Worm (Caenorhabditis elegans) whole organism, young adult: ENCODE measurements around the gene F47B8.14.

Experiments used
- B0261.1 ChIP-seq: sonication (generic microtip); optimal IDR thresholded peaks from 2 replicates; lab custom pipeline; 2016; ENCODE audit warnings: mild to moderate bottlenecking, missing genetic modification characterization, moderate library complexity, missing compliant biosample characterization
- F10E7.11 ChIP-seq: sonication (generic microtip); optimal IDR thresholded peaks from 2 replicates; lab custom pipeline; 2017; ENCODE audit warnings: mild to moderate bottlenecking, missing genetic modification characterization, moderate library complexity, missing compliant biosample characterization
- F22D6.2 ChIP-seq: sonication (generic microtip); optimal IDR thresholded peaks from 2 replicates; lab custom pipeline; 2016; ENCODE audit warnings: mild to moderate bottlenecking, missing genetic modification characterization, missing compliant biosample characterization
- F23B12.7 ChIP-seq: sonication (generic microtip); optimal IDR thresholded peaks from 2 replicates; lab custom pipeline; 2017; ENCODE audit warnings: missing genetic modification characterization, mild to moderate bottlenecking, missing compliant biosample characterization, antibody characterized with exemption, moderate library complexity; ENCODE audit not compliant: insufficient read depth
- F55B11.4 ChIP-seq: sonication (generic microtip); optimal IDR thresholded peaks from 2 replicates; lab custom pipeline; 2016; ENCODE audit warnings: missing compliant biosample characterization, missing genetic modification characterization, borderline replicate concordance; ENCODE audit not compliant: insufficient read depth
- F57A8.1 ChIP-seq: fragments of 200-800 bp; sonication (Bioruptor generic); optimal IDR thresholded peaks from 2 replicates; lab custom pipeline; 2018; ENCODE audit warnings: mild to moderate bottlenecking, missing genetic modification characterization, moderate library complexity, missing compliant biosample characterization
- F57C9.4 ChIP-seq: sonication (generic microtip); optimal IDR thresholded peaks from 2 replicates; lab custom pipeline; 2017; ENCODE audit warnings: mild to moderate bottlenecking, missing genetic modification characterization, missing compliant biosample characterization
- K11D2.4 ChIP-seq: fragments of 200-800 bp; sonication (Bioruptor generic); IDR thresholded peaks from 2 replicates; pipeline ENCODE4 v1.3.6; 2022; ENCODE audit warnings: missing genetic modification reagents, missing genetic modification characterization, missing compliant biosample characterization
- T26A5.8 ChIP-seq: sonication (generic microtip); optimal IDR thresholded peaks from 2 replicates; lab custom pipeline; 2016; ENCODE audit warnings: missing genetic modification characterization, missing compliant biosample characterization
- Y53F4B.3 ChIP-seq: fragments of 200-800 bp; sonication (Bioruptor generic); IDR thresholded peaks from 2 replicates; pipeline ENCODE4 v1.3.6; 2022; ENCODE audit warnings: missing genetic modification reagents, missing genetic modification characterization, missing compliant biosample characterization
- Y53G8AR.9 ChIP-seq: fragments of 200-800 bp; sonication (Bioruptor generic); conservative IDR thresholded peaks from 2 replicates; pipeline ENCODE4 v1.3.6; 2022; ENCODE audit warnings: missing genetic modification reagents, missing genetic modification characterization, missing compliant biosample characterization
- Y56A3A.18 ChIP-seq: fragments of 200-800 bp; sonication (Bioruptor generic); IDR thresholded peaks from 2 replicates; pipeline ENCODE4 v1.3.6; 2022; ENCODE audit warnings: missing genetic modification reagents, missing genetic modification characterization, missing compliant biosample characterization
- Y79H2A.3 ChIP-seq: fragments of 200-800 bp; sonication (Bioruptor generic); conservative IDR thresholded peaks from 2 replicates; pipeline ENCODE4 v1.3.6; 2022; ENCODE audit warnings: missing genetic modification reagents, missing genetic modification characterization, missing compliant biosample characterization
- Y95B8A.8 ChIP-seq: fragments of 200-800 bp; sonication (Bioruptor generic); IDR thresholded peaks from 2 replicates; pipeline ENCODE4 v1.3.6; 2022; ENCODE audit warnings: missing genetic modification reagents, missing genetic modification characterization, missing compliant biosample characterization
- ZK185.1 ChIP-seq: sonication (generic microtip); optimal IDR thresholded peaks from 2 replicates; lab custom pipeline; 2016; ENCODE audit warnings: mild to moderate bottlenecking, missing genetic modification characterization, missing compliant biosample characterization; ENCODE audit not compliant: poor library complexity, severe bottlenecking
- attf-3 ChIP-seq: fragments of 200-800 bp; sonication (Bioruptor generic); conservative IDR thresholded peaks from 2 replicates; pipeline ENCODE4 v1.3.6; 2022; ENCODE audit warnings: missing genetic modification reagents, missing genetic modification characterization, missing compliant biosample characterization
- attf-6 ChIP-seq: fragments of 200-800 bp; sonication (Bioruptor generic); IDR thresholded peaks from 2 replicates; pipeline ENCODE4 v1.3.6; 2022; ENCODE audit warnings: missing genetic modification reagents, missing genetic modification characterization, missing compliant biosample characterization
- bed-2 ChIP-seq: fragments of 200-800 bp; sonication (Bioruptor generic); IDR thresholded peaks from 2 replicates; pipeline ENCODE4 v1.3.6; 2022; ENCODE audit warnings: missing genetic modification reagents, missing genetic modification characterization, missing compliant biosample characterization
- ceh-100 ChIP-seq: fragments of 200-800 bp; sonication (Bioruptor generic); IDR thresholded peaks from 2 replicates; pipeline ENCODE4 v1.3.6; 2022; ENCODE audit warnings: missing genetic modification reagents, missing genetic modification characterization, missing compliant biosample characterization
- dox-1 ChIP-seq: fragments of 200-800 bp; sonication (Bioruptor generic); IDR thresholded peaks from 2 replicates; pipeline ENCODE4 v1.3.6; 2022; ENCODE audit warnings: missing genetic modification reagents, missing genetic modification characterization, missing compliant biosample characterization
- dpff-1 ChIP-seq: sonication (generic microtip); optimal IDR thresholded peaks from 2 replicates; lab custom pipeline; 2017; ENCODE audit warnings: mild to moderate bottlenecking, missing genetic modification characterization, missing compliant biosample characterization
- dpl-1 ChIP-seq: fragments of 150-350 bp; optimal IDR thresholded peaks from 2 replicates; lab custom pipeline; 2014; ENCODE audit warnings: missing biosample characterization, missing genetic modification reagents, missing genetic modification characterization
- efl-1 ChIP-seq: fragments of 150-350 bp; optimal IDR thresholded peaks from 2 replicates; lab custom pipeline; 2014; ENCODE audit warnings: missing biosample characterization, missing genetic modification reagents, missing genetic modification characterization
- egl-18 ChIP-seq: fragments of 200-800 bp; sonication (Bioruptor generic); IDR thresholded peaks from 2 replicates; pipeline ENCODE4 v1.3.6; 2022; ENCODE audit warnings: missing genetic modification reagents, missing genetic modification characterization, missing compliant biosample characterization
- ekl-4 ChIP-seq: fragments of 200-800 bp; sonication (Bioruptor generic); IDR thresholded peaks from 2 replicates; pipeline ENCODE4 v1.3.6; 2022; ENCODE audit warnings: missing genetic modification reagents, missing genetic modification characterization, missing compliant biosample characterization
- ets-4 ChIP-seq: fragments of 200-800 bp; sonication (Bioruptor generic); optimal IDR thresholded peaks from 2 replicates; lab custom pipeline; 2018; ENCODE audit warnings: mild to moderate bottlenecking, missing genetic modification characterization, missing compliant biosample characterization
- hmg-20 ChIP-seq: fragments of 200-800 bp; sonication (Bioruptor generic); IDR thresholded peaks from 2 replicates; pipeline ENCODE4 v1.3.6; 2022; ENCODE audit warnings: missing genetic modification reagents, missing genetic modification characterization, missing compliant biosample characterization
- hsf-1 ChIP-seq: fragments of 200-800 bp; sonication (Bioruptor generic); IDR thresholded peaks from 2 replicates; pipeline ENCODE4 v1.3.6; 2022; ENCODE audit warnings: missing genetic modification reagents, missing genetic modification characterization, missing compliant biosample characterization
- let-526 ChIP-seq: fragments of 200-800 bp; sonication (Bioruptor generic); IDR thresholded peaks from 2 replicates; pipeline ENCODE4 v1.3.6; 2022; ENCODE audit warnings: missing genetic modification reagents, missing genetic modification characterization, missing compliant biosample characterization
- let-607 ChIP-seq, 2 experiments: fragments of 200-800 bp in 1 of 2; sonication (Bioruptor generic) in 1 of 2; sonication (generic microtip) in 1 of 2; optimal IDR thresholded peaks; 2 replicates each; lab custom pipeline; 2016 to 2018; ENCODE audit warnings: mild to moderate bottlenecking in 2 of 2, missing compliant biosample characterization in 2 of 2, missing genetic modification characterization in 2 of 2, moderate library complexity in 2 of 2, missing genotype in 1 of 2
- lin-26 ChIP-seq: fragments of 200-800 bp; sonication (Bioruptor generic); IDR thresholded peaks from 2 replicates; pipeline ENCODE4 v1.3.6; 2022; ENCODE audit warnings: missing genetic modification reagents, missing genetic modification characterization, missing compliant biosample characterization
- lin-40 ChIP-seq: sonication (generic microtip); optimal IDR thresholded peaks from 2 replicates; lab custom pipeline; 2016; ENCODE audit warnings: missing genetic modification characterization, mild to moderate bottlenecking, missing compliant biosample characterization, missing genotype, missing genetic modification reagents
- madf-10 ChIP-seq: sonication (generic microtip); optimal IDR thresholded peaks from 2 replicates; lab custom pipeline; 2016; ENCODE audit warnings: mild to moderate bottlenecking, missing genetic modification characterization, missing compliant biosample characterization
- madf-3 ChIP-seq: fragments of 200-800 bp; sonication (Bioruptor generic); IDR thresholded peaks from 2 replicates; pipeline ENCODE4 v1.3.6; 2022; ENCODE audit warnings: missing genetic modification reagents, missing genetic modification characterization, missing compliant biosample characterization
- mxl-1 ChIP-seq: sonication (generic microtip); optimal IDR thresholded peaks from 2 replicates; lab custom pipeline; 2016; ENCODE audit warnings: missing genetic modification characterization, missing compliant biosample characterization
- nfyb-1 ChIP-seq: fragments of 200-800 bp; sonication (Bioruptor generic); IDR thresholded peaks from 2 replicates; pipeline ENCODE4 v1.3.6; 2022; ENCODE audit warnings: missing genetic modification reagents, missing genetic modification characterization, missing compliant biosample characterization
- nhr-179 ChIP-seq: sonication (generic microtip); optimal IDR thresholded peaks from 2 replicates; lab custom pipeline; 2016; ENCODE audit warnings: mild to moderate bottlenecking, missing genetic modification characterization, missing compliant biosample characterization
- nhr-27 ChIP-seq: fragments of 200-800 bp; sonication (Bioruptor generic); optimal IDR thresholded peaks from 2 replicates; lab custom pipeline; 2018; ENCODE audit warnings: mild to moderate bottlenecking, missing genetic modification characterization, moderate library complexity, missing compliant biosample characterization
- tlf-1 ChIP-seq: fragments of 200-800 bp; sonication (Bioruptor generic); optimal IDR thresholded peaks from 2 replicates; lab custom pipeline; 2018; ENCODE audit warnings: mild to moderate bottlenecking, missing genetic modification characterization, missing compliant biosample characterization
- xnd-1 ChIP-seq: sonication (generic microtip); optimal IDR thresholded peaks from 2 replicates; lab custom pipeline; 2016; ENCODE audit warnings: missing genotype, missing genetic modification reagents, missing genetic modification characterization, missing compliant biosample characterization
- zfh-2 ChIP-seq: fragments of 200-800 bp; sonication (Bioruptor generic); conservative IDR thresholded peaks from 2 replicates; pipeline ENCODE4 v1.3.6; 2022; ENCODE audit warnings: missing genetic modification reagents, missing genetic modification characterization, missing compliant biosample characterization
- ztf-6 ChIP-seq: fragments of 200-800 bp; sonication (Bioruptor generic); IDR thresholded peaks from 2 replicates; pipeline ENCODE4 v1.3.6; 2022; ENCODE audit warnings: missing genetic modification reagents, missing genetic modification characterization, missing compliant biosample characterization

The F47B8.14 gene

ce11 chrV:14350949-14351348 is 30.6 kb downstream of the F47B8.14 start (continued):
- no peak for TF ChIP-seq F57C9.4 (tag; lab: Kevin White, UChicago)
- no peak for TF ChIP-seq xnd-1 (tag; lab: Kevin White, UChicago)
- TF ChIP-seq hmg-20 = peak; percentile 52; the same call in 1 of the 2 replicates
- peak; percentile 85 for TF ChIP-seq ekl-4 (GFP tag; lab: Robert Waterston, UW)
- no peak for TF ChIP-seq F22D6.2 (tag; lab: Kevin White, UChicago)
- 0 out of 2 replicates have a peak, but pooled peaks have one; percentile 38 for TF ChIP-seq let-526 (GFP tag; lab: Robert Waterston, UW)
- no peak for TF ChIP-seq nhr-27 (tag; lab: Kevin White, UChicago)
- TF ChIP-seq F55B11.4 (tag; lab: Kevin White, UChicago) = no peak
- no peak for TF ChIP-seq F10E7.11
- TF ChIP-seq dpl-1 = peak; percentile 1
- no peak for TF ChIP-seq F23B12.7 (tag; lab: Kevin White, UChicago)
- TF ChIP-seq attf-3 (GFP tag; lab: Robert Waterston, UW) = 0 out of 2 replicates have a peak, but pooled peaks have one; percentile 32

ce11 chrV:14351629-14352028 is 31.3 kb downstream of the F47B8.14 start, which contains the start of gene vha-13:
Gene vha-13, plus strand, starts transcription at chrV:14351709.
- TF ChIP-seq hsf-1 (GFP tag; lab: Robert Waterston, UW) (peak; percentile 35; the same call in 1 of the 2 replicates), nhr-179 (tag; lab: Kevin White, UChicago) (no peak), mxl-1 (tag; lab: Kevin White, UChicago) (no peak)

- TF ChIP-seq Y56A3A.18 (GFP tag; lab: Robert Waterston, UW) = no peak
- TF ChIP-seq dox-1 (GFP tag; lab: Robert Waterston, UW) = 0 out of 2 replicates have a peak, but pooled peaks have one; percentile 11
- no peak for TF ChIP-seq bed-2
- no peak for TF ChIP-seq Y79H2A.3 (GFP tag; lab: Robert Waterston, UW)
- TF ChIP-seq ceh-100 (GFP tag; lab: Robert Waterston, UW) = no peak
- TF ChIP-seq dpff-1 = peak; percentile 27
- TF ChIP-seq egl-18 (GFP tag; lab: Robert Waterston, UW) = 0 out of 2 replicates have a peak, but pooled peaks have one; percentile 13
- no peak for TF ChIP-seq ztf-6
- no peak for TF ChIP-seq nhr-27 (tag; lab: Kevin White, UChicago)
- 0 out of 2 replicates have a peak, but pooled peaks have one; percentile 23 for TF ChIP-seq nfyb-1 (GFP tag; lab: Robert Waterston, UW)
- peak; percentile 27; the same call in 1 of the 2 replicates for TF ChIP-seq madf-3 (GFP tag; lab: Robert Waterston, UW)
- TF ChIP-seq let-607 (tag; optimal IDR thresholded peaks at IDR 0.05; lab: Kevin White, UChicago) = peak in 1 of 2 experiments; percentile 9
- TF ChIP-seq lin-26 = 0 out of 2 replicates have a peak, but pooled peaks have one; percentile 9
- TF ChIP-seq K11D2.4 = 0 out of 2 replicates have a peak, but pooled peaks have one; percentile 21
- TF ChIP-seq ZK185.1 (tag; lab: Kevin White, UChicago) = no peak
- peak; percentile 49; the same call in 1 of the 2 replicates for TF ChIP-seq zfh-2 (GFP tag; lab: Robert Waterston, UW)
- no peak for TF ChIP-seq madf-10
- no peak for TF ChIP-seq tlf-1 (GFP tag; lab: Kevin White, UChicago)
Observed at ce11 chrV:14352032-14352431, 31.7 kb downstream of the F47B8.14 start.

ce11 chrV:14354258-14354877 is 34.0 kb downstream of the F47B8.14 start, which contains the start of gene Y49A3A.3:
Gene Y49A3A.3, plus strand, starts transcription at chrV:14354410.
- TF ChIP-seq efl-1 (GFP tag; lab: Kevin White, UChicago) (no peak), bed-2 (no peak), ekl-4 (GFP tag; lab: Robert Waterston, UW) (peak; percentile 90), F57A8.1 (GFP tag; lab: Kevin White, UChicago) (no peak), Y95B8A.8 (GFP tag; lab: Robert Waterston, UW) (peak; percentile 5; the same call in 1 of the 2 replicates), Y53G8AR.9 (0 out of 2 replicates have a peak, but pooled peaks have one; percentile 78), attf-6 (no peak), lin-40 (tag; lab: Kevin White, UChicago) (peak; percentile 82), B0261.1 (tag; lab: Kevin White, UChicago) (no peak), Y53F4B.3 (GFP tag; lab: Robert Waterston, UW) (no peak), F10E7.11 (peak; percentile 48), ets-4 (no peak), T26A5.8 (tag; lab: Kevin White, UChicago) (no peak), hmg-20 (no peak), ceh-100 (GFP tag; lab: Robert Waterston, UW) (peak; percentile 66)
